Fruit fly (Drosophila melanogaster): ENCODE measurements around the gene Ge-1.

The Ge-1 gene

dm6 chr2L:11086357-11086924, 14.2 kb downstream of the Ge-1 start, which contains the start of gene CG16854 (continued):
- no peak for TF ChIP-seq CG12236 (GFP tag; optimal IDR thresholded peaks at IDR 0.05)
- TF ChIP-seq CG1024 (GFP tag; IDR thresholded peaks at IDR 0.05): no peak
- TF ChIP-seq CG7928 (GFP tag; optimal IDR thresholded peaks at IDR 0.05): peak; percentile 83
- no peak for TF ChIP-seq Tbp (GFP tag; optimal IDR thresholded peaks at IDR 0.05)
- no peak for TF ChIP-seq Med (GFP tag)
- TF ChIP-seq CG17361 (GFP tag; IDR thresholded peaks at IDR 0.05): no peak
- TF ChIP-seq CG11456 (GFP tag; IDR thresholded peaks at IDR 0.05): 0 out of 3 replicates have a peak, but pooled peaks have one; percentile 7
- 0 out of 2 replicates have a peak, but pooled peaks have one; percentile 9 for TF ChIP-seq CG11247 (GFP tag; IDR thresholded peaks at IDR 0.05)
- no peak for TF ChIP-seq salm (tag; optimal IDR thresholded peaks at IDR 0.05)
- TF ChIP-seq ewg (GFP tag; optimal IDR thresholded peaks at IDR 0.05): peak; percentile 99
- TF ChIP-seq grn (GFP tag; optimal IDR thresholded peaks at IDR 0.05): no peak
- TF ChIP-seq lilli (GFP tag; optimal IDR thresholded peaks at IDR 0.05): peak; percentile 29
- TF ChIP-seq lbe (GFP tag; optimal IDR thresholded peaks at IDR 0.05): no peak
- TF ChIP-seq CG10321 (GFP tag; IDR thresholded peaks at IDR 0.05): no peak
- TF ChIP-seq dysf (GFP tag; IDR thresholded peaks at IDR 0.05): 0 out of 3 replicates have a peak, but pooled peaks have one; percentile 34
- TF ChIP-seq CG15073 (GFP tag; optimal IDR thresholded peaks at IDR 0.05): no peak
- no peak for TF ChIP-seq chinmo (GFP tag; IDR thresholded peaks at IDR 0.05; ENCODE audit: partially characterized antibody)
- no peak for TF ChIP-seq Taf1 (GFP tag; IDR thresholded peaks at IDR 0.05)
- TF ChIP-seq da (GFP tag; optimal IDR thresholded peaks at IDR 0.05): no peak
- TF ChIP-seq nmo (GFP tag; optimal IDR thresholded peaks at IDR 0.05): no peak
- peak; percentile 41 for TF ChIP-seq CG9932 (GFP tag; IDR thresholded peaks at IDR 0.05)
- no peak for TF ChIP-seq sens (GFP tag)
- no peak for TF ChIP-seq tna (GFP tag; IDR thresholded peaks at IDR 0.05; ENCODE audit: partially characterized antibody)
- TF ChIP-seq Xrp1 (GFP tag; IDR thresholded peaks at IDR 0.05): no peak
- TF ChIP-seq zfh1 (GFP tag; IDR thresholded peaks at IDR 0.05): no peak
- no peak for TF ChIP-seq CG17359 (tag; optimal IDR thresholded peaks at IDR 0.05)
- no peak for TF ChIP-seq CG3995 (GFP tag; optimal IDR thresholded peaks at IDR 0.05)
- peak; percentile 20 for TF ChIP-seq Hand (GFP tag; optimal IDR thresholded peaks at IDR 0.05)
- no peak for TF ChIP-seq ttk (GFP tag; IDR thresholded peaks at IDR 0.05)
- no peak for TF ChIP-seq CG7372 (GFP tag; IDR thresholded peaks at IDR 0.05)
- TF ChIP-seq TFAM (GFP tag; optimal IDR thresholded peaks at IDR 0.05): no peak
- TF ChIP-seq CG7357 (GFP tag; IDR thresholded peaks at IDR 0.05): no peak
- TF ChIP-seq ase (GFP tag; IDR thresholded peaks at IDR 0.05): 0 out of 3 replicates have a peak, but pooled peaks have one; percentile 8
- TF ChIP-seq HHEX (GFP tag; optimal IDR thresholded peaks at IDR 0.05): no peak
- TF ChIP-seq cwo (GFP tag; optimal IDR thresholded peaks at IDR 0.05): no peak
- no peak for TF ChIP-seq CG31388 (GFP tag; optimal IDR thresholded peaks at IDR 0.05)
- no peak for TF ChIP-seq CG1233 (GFP tag; optimal IDR thresholded peaks at IDR 0.05)
- TF ChIP-seq CG1792 (GFP tag; optimal IDR thresholded peaks at IDR 0.05): no peak
- no peak for TF ChIP-seq stwl (tag; optimal IDR thresholded peaks at IDR 0.05)
- TF ChIP-seq CG12391 (tag; optimal IDR thresholded peaks at IDR 0.05): peak; percentile 19
- TF ChIP-seq CG13296 (GFP tag; optimal IDR thresholded peaks at IDR 0.05): no peak
- TF ChIP-seq Sry-β (GFP tag; optimal IDR thresholded peaks at IDR 0.05): no peak
- no peak for TF ChIP-seq Asciz (GFP tag; optimal IDR thresholded peaks at IDR 0.05)
- TF ChIP-seq CG16779 (GFP tag; IDR thresholded peaks at IDR 0.05): peak; percentile 55; the same call in 1 of the 2 replicates
- TF ChIP-seq D19B (GFP tag; optimal IDR thresholded peaks at IDR 0.05): no peak
- no peak for TF ChIP-seq CG12744 (GFP tag; optimal IDR thresholded peaks at IDR 0.05)
- no peak for TF ChIP-seq sc (optimal IDR thresholded peaks at IDR 0.05)
- no peak for TF ChIP-seq sc (GFP tag; optimal IDR thresholded peaks at IDR 0.05)
- TF ChIP-seq ind (GFP tag; optimal IDR thresholded peaks at IDR 0.05): no peak
- TF ChIP-seq Dip3 (GFP tag; optimal IDR thresholded peaks at IDR 0.05): no peak
- no peak for TF ChIP-seq MTF-1 (GFP tag; optimal IDR thresholded peaks at IDR 0.05; ENCODE audit: borderline replicate concordance)
- no peak for TF ChIP-seq bab2 (GFP tag; optimal IDR thresholded peaks at IDR 0.05)

Data from whole organism, embryonic.